Fruit fly (Drosophila melanogaster) whole organism, adult: Measurements from ENCODE around the gene Pcyt2.

Experiments used
- CG11617 ChIP-seq: fragments of 200-800 bp; sonication (Bioruptor generic); optimal IDR thresholded peaks from 2 replicates; lab custom pipeline; 2017; ENCODE audit warnings: mild to moderate bottlenecking, missing biosample characterization, missing genetic modification reagents, missing genetic modification characterization
- CG12768 ChIP-seq: fragments of 200-800 bp; sonication (Bioruptor generic); optimal IDR thresholded peaks from 2 replicates; lab custom pipeline; 2017; ENCODE audit warnings: missing biosample characterization, missing genetic modification characterization, mild to moderate bottlenecking, moderate library complexity, missing genetic modification reagents
- CG14711 ChIP-seq: fragments of 200-800 bp; sonication (Bioruptor generic); optimal IDR thresholded peaks from 2 replicates; lab custom pipeline; 2018; ENCODE audit warnings: missing biosample characterization, mild to moderate bottlenecking, missing genetic modification characterization, moderate library complexity
- CG1620 ChIP-seq: fragments of 200-800 bp; sonication (Bioruptor generic); optimal IDR thresholded peaks from 2 replicates; lab custom pipeline; 2016; ENCODE audit warnings: missing biosample characterization, missing genetic modification characterization
- CG33017 ChIP-seq: fragments of 200-800 bp; sonication (Bioruptor generic); optimal IDR thresholded peaks from 2 replicates; lab custom pipeline; 2018; ENCODE audit warnings: missing biosample characterization, mild to moderate bottlenecking, missing genetic modification characterization, moderate library complexity
- CG5204 ChIP-seq: fragments of 200-800 bp; sonication (Bioruptor generic); optimal IDR thresholded peaks from 2 replicates; lab custom pipeline; 2016; ENCODE audit warnings: missing biosample characterization, missing genetic modification characterization
- CG7045 ChIP-seq: fragments of 200-800 bp; sonication (Bioruptor generic); optimal IDR thresholded peaks from 2 replicates; lab custom pipeline; 2017; ENCODE audit warnings: missing biosample characterization, mild to moderate bottlenecking, missing genetic modification characterization
- CG7101 ChIP-seq: fragments of 200-800 bp; sonication (Bioruptor generic); optimal IDR thresholded peaks from 2 replicates; lab custom pipeline; 2018; ENCODE audit warnings: missing biosample characterization, mild to moderate bottlenecking, missing genetic modification characterization, moderate library complexity
- Clk ChIP-seq: fragments of 200-800 bp; sonication (Bioruptor generic); optimal IDR thresholded peaks from 2 replicates; lab custom pipeline; 2017; ENCODE audit warnings: missing biosample characterization, missing genetic modification characterization
- Crg-1 ChIP-seq: fragments of 200-800 bp; sonication (Bioruptor generic); optimal IDR thresholded peaks from 2 replicates; lab custom pipeline; 2016; ENCODE audit warnings: missing biosample characterization, missing genetic modification characterization
- Hr96 ChIP-seq: fragments of 200-800 bp; sonication (Bioruptor generic); optimal IDR thresholded peaks from 2 replicates; lab custom pipeline; 2016; ENCODE audit warnings: missing biosample characterization, missing genetic modification characterization
- Mnt ChIP-seq: fragments of 200-800 bp; sonication (Bioruptor generic); optimal IDR thresholded peaks from 2 replicates; lab custom pipeline; 2016; ENCODE audit warnings: missing biosample characterization, mild to moderate bottlenecking, missing genetic modification characterization
- bab1 ChIP-seq: fragments of 200-800 bp; sonication (Bioruptor generic); optimal IDR thresholded peaks from 3 replicates; lab custom pipeline; 2019; ENCODE audit warnings: missing biosample characterization, mild to moderate bottlenecking, missing genetic modification characterization, moderate library complexity
- cic ChIP-seq: fragments of 200-800 bp; sonication (Bioruptor generic); optimal IDR thresholded peaks from 2 replicates; lab custom pipeline; 2017; ENCODE audit warnings: missing biosample characterization, mild to moderate bottlenecking, missing genetic modification characterization, moderate library complexity
- cnc ChIP-seq, 2 experiments: fragments of >200 bp; optimal IDR thresholded peaks; 2 replicates each; lab custom pipeline; 2017
- kay ChIP-seq: fragments of 200-800 bp; sonication (Bioruptor generic); peaks from one replicate; lab custom pipeline; 2016; ENCODE audit warnings: missing biosample characterization, missing genetic modification characterization, borderline replicate concordance
- ovo ChIP-seq: fragments of 200-800 bp; sonication (Bioruptor generic); optimal IDR thresholded peaks from 2 replicates; lab custom pipeline; 2016; ENCODE audit warnings: missing biosample characterization, missing genetic modification characterization
- tj ChIP-seq: fragments of 200-800 bp; sonication (Bioruptor generic); optimal IDR thresholded peaks from 3 replicates; lab custom pipeline; 2017; ENCODE audit warnings: missing biosample characterization, mild to moderate bottlenecking, missing genetic modification characterization, moderate library complexity
- toe ChIP-seq: fragments of 200-800 bp; sonication (Bioruptor generic); optimal IDR thresholded peaks from 2 replicates; lab custom pipeline; 2016; ENCODE audit warnings: missing biosample characterization, missing genetic modification characterization

Pcyt2 gene

dm6 chr3L:1568225-1569161, 15.2 kb downstream of the Pcyt2 start, which contains the start of gene CG7879:
TSS of gene CG7879 (minus strand) at chr3L:1568608.
- no peak for TF ChIP-seq kay (GFP tag; lab: Kevin White, UChicago)
- peak; percentile 28 for TF ChIP-seq CG1620
- TF ChIP-seq tj, result no peak
- TF ChIP-seq CG11617, result peak; percentile 7
- peak; percentile 98 for TF ChIP-seq cic
- peak; percentile 53 for TF ChIP-seq bab1 (GFP tag; lab: Kevin White, UChicago)
- no peak for TF ChIP-seq CG5204
- peak; percentile 24 for TF ChIP-seq CG7101 (tag; lab: Kevin White, UChicago)
- peak; percentile 20 for TF ChIP-seq Mnt (GFP tag; lab: Kevin White, UChicago)
- peak; percentile 2 for TF ChIP-seq ovo (GFP tag; lab: Kevin White, UChicago)

- TF ChIP-seq Mnt (GFP tag; lab: Kevin White, UChicago) (peak; percentile 5), cic (peak; percentile 63), kay (GFP tag; lab: Kevin White, UChicago) (no peak), tj (peak; percentile 61), CG7045 (no peak), CG1620 (no peak)
These were observed 16.1 kb downstream of the Pcyt2 start, which contains the start of gene Tmep for dm6 chr3L:1569162-1569965. TSS of gene Tmep (plus strand) at chr3L:1569181.

dm6 chr3L:1569966-1570276, 16.6 kb downstream of the Pcyt2 start:
- peak; percentile 59 for TF ChIP-seq tj
- peak; percentile 9 for TF ChIP-seq bab1 (GFP tag; lab: Kevin White, UChicago)
- no peak for TF ChIP-seq ovo (GFP tag; lab: Kevin White, UChicago)

dm6 chr3L:1571077-1571476, 17.8 kb downstream of the Pcyt2 start:
- TF ChIP-seq CG14711 (tag; lab: Kevin White, UChicago) (no peak), kay (GFP tag; lab: Kevin White, UChicago) (peak; percentile 45), CG5204 (no peak), tj (peak; percentile 1), CG1620 (no peak), cnc (optimal IDR thresholded peaks at IDR 0.05; lab: Kevin White, UChicago) (no peak)

dm6 chr3L:1573191-1573590, 19.9 kb downstream of the Pcyt2 start:
- no peak for TF ChIP-seq cnc (optimal IDR thresholded peaks at IDR 0.05; lab: Kevin White, UChicago)
- TF ChIP-seq ovo (GFP tag; lab: Kevin White, UChicago), result no peak
- no peak for TF ChIP-seq CG33017
- TF ChIP-seq Mnt (GFP tag; lab: Kevin White, UChicago), result no peak
- TF ChIP-seq CG11617, result no peak
- TF ChIP-seq Clk (GFP tag; lab: Kevin White, UChicago), result no peak
- TF ChIP-seq toe (GFP tag; lab: Kevin White, UChicago), result no peak
- TF ChIP-seq CG7101 (tag; lab: Kevin White, UChicago), result no peak
- no peak for TF ChIP-seq CG12768 (GFP tag; lab: Kevin White, UChicago)
- TF ChIP-seq CG5204, result no peak
- TF ChIP-seq CG7045, result no peak
- TF ChIP-seq bab1 (GFP tag; lab: Kevin White, UChicago), result no peak
- TF ChIP-seq CG14711 (tag; lab: Kevin White, UChicago), result no peak

dm6 chr3L:1575731-1576376, 22.6 kb downstream of the Pcyt2 start:
- TF ChIP-seq cnc (optimal IDR thresholded peaks at IDR 0.05; lab: Kevin White, UChicago) (no peak), CG7045 (no peak), CG1620 (no peak), CG33017 (no peak), CG5204 (no peak), Crg-1 (GFP tag; lab: Kevin White, UChicago) (no peak), ovo (GFP tag; lab: Kevin White, UChicago) (no peak), tj (no peak), Hr96 (no peak), kay (GFP tag; lab: Kevin White, UChicago) (no peak), bab1 (GFP tag; lab: Kevin White, UChicago) (no peak), Mnt (GFP tag; lab: Kevin White, UChicago) (no peak), CG11617 (no peak), cic (no peak), Clk (GFP tag; lab: Kevin White, UChicago) (no peak), toe (GFP tag; lab: Kevin White, UChicago) (no peak)
